Fruit fly (Drosophila melanogaster): ENCODE measurements around the gene CG42590.

Gene CG42590

DNA sequence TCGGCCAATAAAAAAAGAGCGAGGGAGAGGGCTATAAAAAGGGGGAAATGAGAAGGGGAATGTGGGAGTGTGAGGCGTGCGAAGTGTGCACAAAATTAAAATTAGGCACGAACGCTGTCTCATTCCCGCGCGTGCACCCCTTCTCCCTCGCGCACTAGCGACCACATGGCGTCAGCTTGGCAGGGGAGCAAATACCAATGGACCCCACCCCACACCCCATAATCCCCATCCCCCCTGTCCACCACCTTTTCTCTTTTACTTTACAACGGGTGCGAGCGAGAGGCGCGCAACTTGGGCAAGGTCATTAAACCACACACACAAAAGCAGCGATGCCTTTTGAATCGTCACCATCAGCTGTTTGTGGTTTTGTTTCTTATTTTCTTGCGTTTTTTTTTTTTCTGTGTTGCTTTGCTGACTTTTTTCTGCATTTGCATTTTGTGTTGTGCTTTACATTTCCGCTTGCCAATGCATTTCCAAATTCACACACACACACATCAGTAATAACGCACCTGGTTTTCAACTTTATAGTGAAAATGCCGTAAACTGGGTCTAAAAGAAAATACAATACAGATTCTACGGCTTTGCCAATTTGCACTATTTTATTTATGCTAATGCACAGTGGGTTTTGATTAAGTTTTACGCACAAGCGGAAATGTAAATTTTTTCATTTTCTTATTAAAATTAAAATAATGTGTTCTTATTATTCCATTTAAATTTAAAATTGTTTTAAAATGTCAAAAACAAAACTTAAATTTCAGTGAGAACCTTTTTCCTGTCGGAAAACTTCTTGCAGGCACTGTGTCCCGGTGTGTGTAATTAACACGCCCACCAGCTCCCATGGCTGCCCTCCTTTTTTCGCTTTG, 44.6 kb downstream of the CG42590 start (continued):
- TF ChIP-seq CG9215 (GFP tag; IDR thresholded peaks at IDR 0.05): peak; percentile 57; the same call in 1 of the 2 replicates
- TF ChIP-seq Lpt (GFP tag; optimal IDR thresholded peaks at IDR 0.05): no peak
- TF ChIP-seq CG3847 (GFP tag; IDR thresholded peaks at IDR 0.05): peak; percentile 19; the same call in 1 of the 2 replicates
- peak; percentile 71 for TF ChIP-seq cg (GFP tag; optimal IDR thresholded peaks at IDR 0.05)
- TF ChIP-seq CG5953 (GFP tag; IDR thresholded peaks at IDR 0.05): no peak
- peak; percentile 4 for TF ChIP-seq CG4328 (GFP tag; optimal IDR thresholded peaks at IDR 0.05)
- TF ChIP-seq CG17568 (GFP tag; optimal IDR thresholded peaks at IDR 0.05): no peak
- TF ChIP-seq dmrt99B (tag; optimal IDR thresholded peaks at IDR 0.05): peak; percentile 68
- no peak for TF ChIP-seq shn (GFP tag; optimal IDR thresholded peaks at IDR 0.05)
- TF ChIP-seq CG2120 (GFP tag; optimal IDR thresholded peaks at IDR 0.05): peak; percentile 41
- peak; percentile 31 for TF ChIP-seq Ssrp (tag; optimal IDR thresholded peaks at IDR 0.05)
- TF ChIP-seq Sox102F (GFP tag; optimal IDR thresholded peaks at IDR 0.05): peak; percentile 46
- TF ChIP-seq CTCF (GFP tag; optimal IDR thresholded peaks at IDR 0.05): no peak
- peak; percentile 41 for TF ChIP-seq CG18476 (GFP tag; optimal IDR thresholded peaks at IDR 0.05)
- TF ChIP-seq gfzf (GFP tag; optimal IDR thresholded peaks at IDR 0.05): no peak
- no peak for TF ChIP-seq pb (GFP tag; optimal IDR thresholded peaks at IDR 0.05)
- TF ChIP-seq CG11723 (GFP tag; optimal IDR thresholded peaks at IDR 0.05): no peak
- TF ChIP-seq abd-A (tag; optimal IDR thresholded peaks at IDR 0.05): peak; percentile 86
- no peak for TF ChIP-seq CG3407 (GFP tag; optimal IDR thresholded peaks at IDR 0.05)
- no peak for TF ChIP-seq Hand (GFP tag; optimal IDR thresholded peaks at IDR 0.05)
- peak; percentile 21 for TF ChIP-seq CG9437 (GFP tag; optimal IDR thresholded peaks at IDR 0.05)
- TF ChIP-seq CG15269 (tag; optimal IDR thresholded peaks at IDR 0.05): peak; percentile 59
- no peak for TF ChIP-seq CG31388 (GFP tag; optimal IDR thresholded peaks at IDR 0.05)
- TF ChIP-seq CG7357 (GFP tag; IDR thresholded peaks at IDR 0.05): peak; percentile 43; the same call in 1 of the 3 replicates
- TF ChIP-seq wdn (GFP tag; IDR thresholded peaks at IDR 0.05): peak; percentile 49; the same call in 1 of the 2 replicates
- TF ChIP-seq CG10654 (GFP tag; optimal IDR thresholded peaks at IDR 0.05): peak; percentile 43
- TF ChIP-seq unpg (GFP tag; optimal IDR thresholded peaks at IDR 0.05): peak; percentile 24
- peak; percentile 56 for TF ChIP-seq CG7839 (tag; optimal IDR thresholded peaks at IDR 0.05)
- peak; percentile 45 for TF ChIP-seq pros (GFP tag; optimal IDR thresholded peaks at IDR 0.05)
- TF ChIP-seq hb (GFP tag; IDR thresholded peaks at IDR 0.05; ENCODE audit: partially characterized antibody): no peak
- TF ChIP-seq CG18599 (GFP tag; optimal IDR thresholded peaks at IDR 0.05): peak; percentile 36
- peak; percentile 56 for TF ChIP-seq gsb (GFP tag; IDR thresholded peaks at IDR 0.05)
- peak; percentile 83 for TF ChIP-seq nerfin-1 (tag; optimal IDR thresholded peaks at IDR 0.05)
- TF ChIP-seq Sry-β (GFP tag; optimal IDR thresholded peaks at IDR 0.05): peak; percentile 22
- TF ChIP-seq Rfx (GFP tag; IDR thresholded peaks at IDR 0.05): peak; percentile 79
- peak; percentile 43 for TF ChIP-seq CG1233 (GFP tag; optimal IDR thresholded peaks at IDR 0.05)
- no peak for TF ChIP-seq ato (GFP tag; IDR thresholded peaks at IDR 0.05; ENCODE audit: partially characterized antibody)
- TF ChIP-seq bowl (GFP tag; IDR thresholded peaks at IDR 0.05): no peak
- TF ChIP-seq sob (GFP tag; IDR thresholded peaks at IDR 0.05): peak; percentile 56
- TF ChIP-seq prd (optimal IDR thresholded peaks at IDR 0.05): no peak
- TF ChIP-seq prd (GFP tag; IDR thresholded peaks at IDR 0.05): peak; percentile 76
- TF ChIP-seq ATbp (GFP tag; optimal IDR thresholded peaks at IDR 0.05): no peak
- TF ChIP-seq crc (GFP tag; optimal IDR thresholded peaks at IDR 0.05): no peak
- peak; percentile 16; the same call in 1 of the 3 replicates for TF ChIP-seq croc (GFP tag; conservative IDR thresholded peaks at IDR 0.05)
- TF ChIP-seq Sox100B (GFP tag; optimal IDR thresholded peaks at IDR 0.05): peak; percentile 69
- peak; percentile 43; the same call in 1 of the 2 replicates for TF ChIP-seq CG11085 (GFP tag; IDR thresholded peaks at IDR 0.05)
- peak; percentile 75 for TF ChIP-seq Ptx1 (GFP tag; IDR thresholded peaks at IDR 0.05)
- TF ChIP-seq CG14014 (GFP tag; IDR thresholded peaks at IDR 0.05): peak; percentile 46; the same call in 1 of the 2 replicates
- no peak for TF ChIP-seq Lhr (GFP tag; optimal IDR thresholded peaks at IDR 0.05)

Data from whole organism, embryonic.